Fruit fly (Drosophila melanogaster) whole organism, prepupa: ENCODE results near the gene CG42870.
"Not testable (repeated sequence)": the region's sequence is repeated elsewhere in the genome, so short reads cannot be mapped to it uniquely, and the experiment has no call there.

ENCODE experiments used
- Blimp-1 ChIP-seq: fragments of 200-800 bp; sonication (Bioruptor generic); optimal IDR thresholded peaks from 3 replicates; lab custom pipeline; 2017; ENCODE audit warnings: missing biosample characterization, missing genetic modification characterization, mild to moderate bottlenecking, moderate library complexity, missing genetic modification reagents
- CG10669 ChIP-seq: fragments of 200-800 bp; sonication (Bioruptor generic); optimal IDR thresholded peaks from 3 replicates; lab custom pipeline; 2018; ENCODE audit warnings: missing biosample characterization, mild to moderate bottlenecking, missing genetic modification characterization, moderate library complexity
- CG11902 ChIP-seq: fragments of 200-800 bp; sonication (Bioruptor generic); optimal IDR thresholded peaks from 3 replicates; lab custom pipeline; 2016; ENCODE audit warnings: missing biosample characterization, missing genetic modification characterization
- CG15336 ChIP-seq: fragments of 200-800 bp; sonication (Bioruptor generic); IDR thresholded peaks from 2 replicates; pipeline ENCODE4 v1.3.6; 2022; ENCODE audit warnings: missing biosample characterization, missing genetic modification characterization
- CG1621 ChIP-seq: fragments of 200-800 bp; sonication (Bioruptor generic); optimal IDR thresholded peaks from 3 replicates; lab custom pipeline; 2018; ENCODE audit warnings: missing biosample characterization, mild to moderate bottlenecking, missing genetic modification characterization
- CG16779 ChIP-seq: fragments of 200-800 bp; sonication (Bioruptor generic); optimal IDR thresholded peaks from 3 replicates; lab custom pipeline; 2017; ENCODE audit warnings: missing biosample characterization, mild to moderate bottlenecking, missing genetic modification characterization
- CG3032 ChIP-seq: fragments of 200-800 bp; optimal IDR thresholded peaks from 2 replicates; lab custom pipeline; 2019; ENCODE audit warnings: missing biosample characterization, mild to moderate bottlenecking, missing genetic modification characterization, moderate library complexity
- CG31627 ChIP-seq: fragments of 200-800 bp; sonication (Bioruptor generic); optimal IDR thresholded peaks from 3 replicates; lab custom pipeline; 2016; ENCODE audit warnings: missing biosample characterization, missing genetic modification characterization
- CG32006 ChIP-seq: fragments of 200-800 bp; sonication (Bioruptor generic); optimal IDR thresholded peaks from 3 replicates; lab custom pipeline; 2017; ENCODE audit warnings: missing biosample characterization, mild to moderate bottlenecking, missing genetic modification characterization
- CG34406 ChIP-seq: fragments of 200-800 bp; sonication (Bioruptor generic); optimal IDR thresholded peaks from 3 replicates; lab custom pipeline; 2016; ENCODE audit warnings: missing biosample characterization, missing genetic modification characterization
- CG3919 ChIP-seq: fragments of 200-800 bp; sonication (Bioruptor generic); optimal IDR thresholded peaks from 3 replicates; lab custom pipeline; 2016; ENCODE audit warnings: missing biosample characterization, missing genetic modification characterization
- CG4318 ChIP-seq: fragments of 200-800 bp; sonication (Bioruptor generic); optimal IDR thresholded peaks from 3 replicates; lab custom pipeline; 2017; ENCODE audit warnings: missing biosample characterization, mild to moderate bottlenecking, missing genetic modification characterization
- CG6163 ChIP-seq: fragments of 200-800 bp; sonication (Bioruptor generic); IDR thresholded peaks from 3 replicates; pipeline ENCODE4 v1.3.6; 2022; ENCODE audit warnings: missing biosample characterization, missing genetic modification characterization
- CG6276 ChIP-seq: fragments of 200-800 bp; sonication (Bioruptor generic); optimal IDR thresholded peaks from 2 replicates; lab custom pipeline; 2017; ENCODE audit warnings: missing biosample characterization, mild to moderate bottlenecking, missing genetic modification characterization
- CG6792 ChIP-seq: fragments of 200-800 bp; sonication (Bioruptor generic); optimal IDR thresholded peaks from 3 replicates; lab custom pipeline; 2016; ENCODE audit warnings: missing biosample characterization, missing genetic modification characterization
- CG6808 ChIP-seq: fragments of 200-800 bp; sonication (Bioruptor generic); optimal IDR thresholded peaks from 3 replicates; lab custom pipeline; 2017; ENCODE audit warnings: missing biosample characterization, missing genetic modification characterization, mild to moderate bottlenecking, moderate library complexity, missing genetic modification reagents
- CG6854 ChIP-seq: fragments of 200-800 bp; sonication (Bioruptor generic); optimal IDR thresholded peaks from 2 replicates; lab custom pipeline; 2017; ENCODE audit warnings: missing biosample characterization, mild to moderate bottlenecking, missing genetic modification characterization
- CG7368 ChIP-seq: fragments of 200-800 bp; sonication (Bioruptor generic); optimal IDR thresholded peaks from 3 replicates; lab custom pipeline; 2016; ENCODE audit warnings: missing biosample characterization, missing genetic modification characterization
- CG8632 ChIP-seq: fragments of 200-800 bp; sonication (Bioruptor generic); optimal IDR thresholded peaks from 3 replicates; lab custom pipeline; 2016; ENCODE audit warnings: missing biosample characterization, missing genetic modification characterization
- CG9139 ChIP-seq: fragments of 200-800 bp; sonication (Bioruptor generic); optimal IDR thresholded peaks from 3 replicates; lab custom pipeline; 2017; ENCODE audit warnings: missing biosample characterization, mild to moderate bottlenecking, missing genetic modification characterization
- Eip78C ChIP-seq: fragments of 200-800 bp; sonication (Bioruptor generic); peaks from one replicate; lab custom pipeline; 2016; ENCODE audit warnings: missing biosample characterization, missing genetic modification characterization
- Eip93F ChIP-seq: fragments of 200-800 bp; sonication (Bioruptor generic); optimal IDR thresholded peaks from 2 replicates; lab custom pipeline; 2016; ENCODE audit warnings: missing biosample characterization, mild to moderate bottlenecking, missing genetic modification characterization
- Ets21C ChIP-seq: fragments of 200-800 bp; sonication (Bioruptor generic); optimal IDR thresholded peaks from 3 replicates; lab custom pipeline; 2016; ENCODE audit warnings: missing biosample characterization, missing genetic modification characterization
- Hr39 ChIP-seq: fragments of 200-800 bp; sonication (Bioruptor generic); optimal IDR thresholded peaks from 2 replicates; lab custom pipeline; 2016; ENCODE audit warnings: missing biosample characterization, missing genetic modification characterization
- Hr4 ChIP-seq: fragments of 200-800 bp; sonication (Bioruptor generic); optimal IDR thresholded peaks from 3 replicates; lab custom pipeline; 2016; ENCODE audit warnings: missing biosample characterization, missing genetic modification characterization
- Lpt ChIP-seq: fragments of 200-800 bp; sonication (Bioruptor generic); optimal IDR thresholded peaks from 3 replicates; lab custom pipeline; 2016; ENCODE audit warnings: missing biosample characterization, missing genetic modification characterization
- Met ChIP-seq: fragments of 200-800 bp; sonication (Bioruptor generic); optimal IDR thresholded peaks from 3 replicates; lab custom pipeline; 2016; ENCODE audit warnings: missing biosample characterization, missing genetic modification characterization
- OdsH ChIP-seq: fragments of 200-800 bp; sonication (Bioruptor generic); optimal IDR thresholded peaks from 3 replicates; lab custom pipeline; 2016; ENCODE audit warnings: missing biosample characterization, missing genetic modification characterization
- Smox ChIP-seq: fragments of 200-800 bp; sonication (Bioruptor generic); optimal IDR thresholded peaks from 3 replicates; lab custom pipeline; 2016; ENCODE audit warnings: missing biosample characterization, missing genetic modification characterization
- Sox102F ChIP-seq: fragments of 200-800 bp; sonication (Bioruptor generic); optimal IDR thresholded peaks from 2 replicates; lab custom pipeline; 2016; ENCODE audit warnings: missing biosample characterization, mild to moderate bottlenecking, missing genetic modification characterization
- achi ChIP-seq: fragments of 200-800 bp; sonication (Bioruptor generic); optimal IDR thresholded peaks from 3 replicates; lab custom pipeline; 2016; ENCODE audit warnings: missing biosample characterization, missing genetic modification characterization
- acj6 ChIP-seq: fragments of 200-800 bp; sonication (Bioruptor generic); optimal IDR thresholded peaks from 3 replicates; lab custom pipeline; 2016; ENCODE audit warnings: missing biosample characterization, missing genetic modification characterization
- cyc ChIP-seq: fragments of 200-800 bp; sonication (Bioruptor generic); optimal IDR thresholded peaks from 3 replicates; lab custom pipeline; 2016; ENCODE audit warnings: missing biosample characterization, missing genetic modification characterization
- dac ChIP-seq: fragments of 200-800 bp; sonication (Bioruptor generic); optimal IDR thresholded peaks from 2 replicates; lab custom pipeline; 2017; ENCODE audit warnings: missing biosample characterization, mild to moderate bottlenecking, missing genetic modification characterization
- dsx ChIP-seq: fragments of 200-800 bp; optimal IDR thresholded peaks from 3 replicates; lab custom pipeline; 2019; ENCODE audit warnings: missing biosample characterization, mild to moderate bottlenecking, missing genetic modification characterization, moderate library complexity; ENCODE audit not compliant: poor library complexity, severe bottlenecking
- eg ChIP-seq: fragments of 200-800 bp; sonication (Bioruptor generic); IDR thresholded peaks from 3 replicates; pipeline ENCODE4 v1.3.6; 2022; ENCODE audit warnings: missing biosample characterization, missing genetic modification characterization
- esn ChIP-seq: fragments of 200-800 bp; sonication (Bioruptor generic); optimal IDR thresholded peaks from 2 replicates; lab custom pipeline; 2016; ENCODE audit warnings: missing biosample characterization, mild to moderate bottlenecking, missing genetic modification characterization, moderate library complexity
- fd59A ChIP-seq: fragments of 200-800 bp; sonication (Bioruptor generic); optimal IDR thresholded peaks from 2 replicates; lab custom pipeline; 2017; ENCODE audit warnings: missing biosample characterization, mild to moderate bottlenecking, missing genetic modification characterization, missing genetic modification reagents
- fd85E ChIP-seq: fragments of 200-800 bp; sonication (Bioruptor generic); optimal IDR thresholded peaks from 3 replicates; lab custom pipeline; 2016; ENCODE audit warnings: missing biosample characterization, missing genetic modification characterization
- fkh ChIP-seq: fragments of 200-800 bp; sonication (Bioruptor generic); optimal IDR thresholded peaks from 3 replicates; lab custom pipeline; 2017; ENCODE audit warnings: missing biosample characterization, mild to moderate bottlenecking, missing genetic modification characterization, moderate library complexity
- lz ChIP-seq: fragments of 200-800 bp; sonication (Bioruptor generic); optimal IDR thresholded peaks from 3 replicates; lab custom pipeline; 2016; ENCODE audit warnings: missing biosample characterization, missing genetic modification characterization
- net ChIP-seq: fragments of 200-800 bp; sonication (Bioruptor generic); optimal IDR thresholded peaks from 3 replicates; lab custom pipeline; 2016; ENCODE audit warnings: missing biosample characterization, missing genetic modification characterization
- pdm3 ChIP-seq: fragments of 200-800 bp; sonication (Bioruptor generic); optimal IDR thresholded peaks from 3 replicates; lab custom pipeline; 2016; ENCODE audit warnings: missing biosample characterization, missing genetic modification characterization
- salr ChIP-seq, 2 experiments: fragments of 200-800 bp; sonication (Bioruptor generic); optimal IDR thresholded peaks; 3 replicates each; lab custom pipeline; 2016 to 2018; ENCODE audit warnings: missing biosample characterization in 2 of 2, missing genetic modification characterization in 2 of 2, mild to moderate bottlenecking in 1 of 2
- spab ChIP-seq: fragments of 200-800 bp; sonication (Bioruptor generic); optimal IDR thresholded peaks from 2 replicates; lab custom pipeline; 2017; ENCODE audit warnings: missing biosample characterization, mild to moderate bottlenecking, missing genetic modification characterization, missing genetic modification reagents

Gene CG42870

DNA sequence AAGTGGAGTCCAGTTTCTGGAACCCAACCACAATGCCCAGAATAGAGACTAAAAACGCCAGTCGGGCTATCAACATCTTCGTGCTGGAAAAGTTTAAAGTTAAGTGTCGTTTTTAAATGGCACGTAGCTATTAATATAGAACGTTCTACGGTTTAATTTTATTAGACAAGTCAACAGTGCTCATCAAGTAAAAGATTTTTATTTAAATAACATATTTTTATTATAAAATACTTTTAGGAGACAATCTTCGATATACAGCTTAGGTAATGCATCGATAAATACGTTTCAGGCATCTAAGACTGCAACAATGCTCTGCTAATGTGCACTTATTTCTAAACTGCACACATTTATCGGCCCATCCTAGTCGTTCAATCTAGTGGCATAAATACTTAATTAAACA lies 415 bp downstream of the CG42870 start, which contains the start of gene CG42869:
Gene CG42869, minus strand, starts transcription at position 101 of the 400 bp plus-strand sequence.
- TF ChIP-seq CG6792 (GFP tag; lab: Kevin White, UChicago) (no peak), lz (GFP tag; lab: Kevin White, UChicago) (no peak), acj6 (no peak), Ets21C (no peak), CG32006 (GFP tag; lab: Kevin White, UChicago) (no peak), CG16779 (tag; lab: Kevin White, UChicago) (no peak), CG1621 (tag; lab: Kevin White, UChicago) (no peak), Eip78C (GFP tag; lab: Kevin White, UChicago) (no peak), CG6163 (no peak), CG6808 (GFP tag; lab: Kevin White, UChicago) (no peak), fd59A (GFP tag; lab: Kevin White, UChicago) (no peak), CG3032 (no peak), CG34406 (GFP tag; lab: Kevin White, UChicago) (no peak), CG4318 (no peak), spab (no peak), Blimp-1 (GFP tag; lab: Kevin White, UChicago) (no peak), pdm3 (GFP tag; lab: Kevin White, UChicago) (no peak), OdsH (GFP tag; lab: Kevin White, UChicago) (no peak)

DNA sequence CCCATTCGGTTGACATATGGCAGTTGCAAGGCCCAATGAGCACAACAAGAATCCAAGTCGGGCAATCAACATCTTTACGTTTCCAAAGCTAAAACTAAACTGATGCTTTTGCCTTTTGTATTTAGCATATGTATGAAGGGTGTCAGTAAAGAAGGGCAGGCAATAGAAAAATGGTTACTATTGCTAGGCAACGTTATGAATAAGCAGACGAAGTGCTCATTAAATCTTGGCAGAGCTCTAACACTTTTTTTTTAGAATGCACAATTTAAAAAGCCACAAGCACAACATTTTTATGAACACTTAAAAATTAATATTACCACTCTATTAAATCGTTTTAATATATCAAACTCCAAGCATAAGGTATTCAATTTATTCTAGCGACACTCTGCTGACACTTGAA lies 968 bp downstream of the CG42870 start, which contains the start of gene Sfp93F:
Gene Sfp93F, minus strand, starts transcription at position 101 of the 400 bp plus-strand sequence.
- not testable (repeated sequence) for TF ChIP-seq acj6, CG6276, fkh

DNA sequence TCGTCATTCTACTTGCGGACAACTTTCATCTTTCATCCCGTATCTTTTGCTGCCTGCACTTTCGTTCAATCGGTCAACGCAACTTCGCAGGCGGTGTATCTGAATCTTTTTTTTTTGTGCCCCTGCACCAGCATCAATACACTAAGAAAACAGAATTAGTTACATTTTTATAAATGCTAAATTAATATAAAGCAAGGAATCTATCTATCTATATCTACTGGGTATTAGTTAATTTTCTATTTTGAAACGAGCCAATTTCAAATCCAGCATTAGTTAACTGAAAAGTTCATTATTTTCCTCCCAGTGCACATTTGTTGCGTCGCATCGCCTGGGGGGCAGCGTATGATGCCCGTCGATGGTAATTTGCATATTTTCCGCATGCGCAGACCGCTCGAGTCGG lies 4.3 kb downstream of the CG42870 start:
- TF ChIP-seq CG10669 (GFP tag; lab: Kevin White, UChicago) (no peak), eg (GFP tag; lab: Robert Waterston, UW) (peak; percentile 90), dsx (GFP tag; lab: Kevin White, UChicago) (peak; percentile 40), CG1621 (tag; lab: Kevin White, UChicago) (no peak), fd85E (no peak), CG32006 (GFP tag; lab: Kevin White, UChicago) (peak; percentile 92), CG6854 (GFP tag; lab: Kevin White, UChicago) (no peak), Smox (GFP tag; lab: Kevin White, UChicago) (peak; percentile 57), OdsH (GFP tag; lab: Kevin White, UChicago) (peak; percentile 70), dac (GFP tag; lab: Kevin White, UChicago) (peak; percentile 74), achi (GFP tag; lab: Kevin White, UChicago) (peak; percentile 78), spab (peak; percentile 14), CG31627 (peak; percentile 46), cyc (GFP tag; lab: Kevin White, UChicago) (peak; percentile 43), Blimp-1 (GFP tag; lab: Kevin White, UChicago) (no peak), CG6808 (GFP tag; lab: Kevin White, UChicago) (no peak), Met (GFP tag; lab: Kevin White, UChicago) (peak; percentile 59), CG9139 (GFP tag; lab: Kevin White, UChicago) (no peak), CG11902 (GFP tag; lab: Kevin White, UChicago) (peak; percentile 8), pdm3 (GFP tag; lab: Kevin White, UChicago) (peak; percentile 76), CG15336 (peak; percentile 92), esn (GFP tag; lab: Kevin White, UChicago) (peak; percentile 57), Hr4 (peak; percentile 95), CG6276 (peak; percentile 69), Hr39 (peak; percentile 56), CG6792 (GFP tag; lab: Kevin White, UChicago) (peak; percentile 54), CG6163 (peak; percentile 87), net (GFP tag; lab: Kevin White, UChicago) (peak; percentile 70), CG3919 (GFP tag; lab: Kevin White, UChicago) (peak; percentile 51), CG34406 (GFP tag; lab: Kevin White, UChicago) (peak; percentile 60), CG16779 (tag; lab: Kevin White, UChicago) (no peak), Ets21C (peak; percentile 1), Eip93F (GFP tag; lab: Kevin White, UChicago) (no peak), CG3032 (peak; percentile 24), fd59A (GFP tag; lab: Kevin White, UChicago) (no peak), Eip78C (GFP tag; lab: Kevin White, UChicago) (peak; percentile 93), CG7368 (GFP tag; lab: Kevin White, UChicago) (peak; percentile 9), salr (GFP tag; optimal IDR thresholded peaks at IDR 0.05; lab: Kevin White, UChicago) (peak in 1 of 2 experiments; percentile 56), CG8632 (GFP tag; lab: Kevin White, UChicago) (peak; percentile 46), Lpt (GFP tag; lab: Kevin White, UChicago) (peak; percentile 68), CG4318 (peak; percentile 74), Sox102F (GFP tag; lab: Kevin White, UChicago) (peak; percentile 29)
